Fruit fly (Drosophila melanogaster): ENCODE measurements around the gene HP1b.

HP1b gene

DNA sequence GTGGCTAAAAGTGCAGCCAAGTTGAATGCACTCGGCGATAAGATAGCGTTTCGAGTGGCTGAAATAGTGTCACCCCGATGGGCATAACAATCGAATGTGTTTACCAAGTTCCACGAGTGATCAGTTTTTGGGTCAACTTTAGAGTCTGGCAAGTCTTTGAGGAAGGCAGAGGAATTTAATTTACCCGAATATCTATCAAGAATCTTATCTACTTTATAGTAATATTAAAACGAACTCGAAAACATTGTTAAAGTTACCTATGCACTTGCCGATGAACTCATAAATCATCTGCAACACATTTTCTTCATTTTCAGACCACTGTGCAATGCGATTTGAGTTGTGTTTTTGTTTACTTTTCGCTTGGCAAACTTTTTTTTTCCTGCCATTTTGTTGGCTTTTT, 19.6 kb upstream of the HP1b start (continued):
- no peak for TF ChIP-seq Hr38 (GFP tag; optimal IDR thresholded peaks at IDR 0.05)
- TF ChIP-seq Lpt (GFP tag; optimal IDR thresholded peaks at IDR 0.05) = peak; percentile 11
- peak; percentile 85 for TF ChIP-seq Eip78C (GFP tag)
- peak; percentile 42 for TF ChIP-seq pdm3 (GFP tag; optimal IDR thresholded peaks at IDR 0.05)
- peak; percentile 24 for TF ChIP-seq CG6792 (GFP tag; optimal IDR thresholded peaks at IDR 0.05)
- TF ChIP-seq salr (GFP tag; optimal IDR thresholded peaks at IDR 0.05) = peak in 1 of 2 experiments; percentile 40
- TF ChIP-seq svp (GFP tag) = peak; percentile 62
- peak; percentile 56 for TF ChIP-seq CG3919 (GFP tag; optimal IDR thresholded peaks at IDR 0.05)
- TF ChIP-seq dsx (GFP tag; optimal IDR thresholded peaks at IDR 0.05; ENCODE audit: poor library complexity, severe bottlenecking) = no peak
- TF ChIP-seq CG6808 (GFP tag; optimal IDR thresholded peaks at IDR 0.05) = peak; percentile 46
- no peak for TF ChIP-seq CG11902 (GFP tag; optimal IDR thresholded peaks at IDR 0.05)
- peak; percentile 24 for TF ChIP-seq acj6 (GFP tag; optimal IDR thresholded peaks at IDR 0.05)
- TF ChIP-seq ss (GFP tag; optimal IDR thresholded peaks at IDR 0.05) = peak in 1 of 2 experiments; percentile 34
- TF ChIP-seq vri (GFP tag; optimal IDR thresholded peaks at IDR 0.05) = no peak
- no peak for TF ChIP-seq fkh (GFP tag; optimal IDR thresholded peaks at IDR 0.05)
- TF ChIP-seq achi (GFP tag; optimal IDR thresholded peaks at IDR 0.05) = peak; percentile 31
- TF ChIP-seq OdsH (GFP tag; optimal IDR thresholded peaks at IDR 0.05) = peak; percentile 45
- TF ChIP-seq fd85E (GFP tag; optimal IDR thresholded peaks at IDR 0.05) = no peak
- TF ChIP-seq CG9139 (GFP tag; optimal IDR thresholded peaks at IDR 0.05) = no peak
- TF ChIP-seq Blimp-1 (GFP tag; optimal IDR thresholded peaks at IDR 0.05) = no peak
- peak; percentile 17 for TF ChIP-seq Smox (GFP tag; optimal IDR thresholded peaks at IDR 0.05)
- TF ChIP-seq topi (GFP tag; optimal IDR thresholded peaks at IDR 0.05) = peak; percentile 28
- peak; percentile 37 for TF ChIP-seq CG11762 (GFP tag; optimal IDR thresholded peaks at IDR 0.05; ENCODE audit: insufficient read depth)
- TF ChIP-seq CG34406 (GFP tag; optimal IDR thresholded peaks at IDR 0.05) = peak; percentile 13
- no peak for TF ChIP-seq Eip93F (GFP tag; optimal IDR thresholded peaks at IDR 0.05)
- peak; percentile 21 for TF ChIP-seq CG10631 (GFP tag; optimal IDR thresholded peaks at IDR 0.05)

DNA sequence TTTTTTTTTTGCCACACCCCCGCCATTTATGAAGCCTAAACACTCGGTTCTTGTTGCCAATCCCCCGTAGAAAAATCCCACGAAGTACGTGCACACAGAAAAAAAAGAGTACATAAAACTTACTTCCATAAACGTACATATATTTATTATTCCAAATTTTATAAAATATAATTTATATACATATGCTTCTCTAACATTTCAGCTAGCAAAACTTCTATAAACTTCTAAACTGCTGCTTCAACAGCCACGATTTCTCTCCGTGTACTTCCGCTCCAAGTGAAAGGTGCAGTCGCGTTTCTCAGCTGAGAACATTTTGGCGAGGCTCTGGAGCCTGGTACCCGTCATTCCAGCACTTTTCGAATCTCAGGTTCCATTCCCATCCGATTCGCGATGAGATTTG, 18.2 kb upstream of the HP1b start:
- TF ChIP-seq ss (GFP tag; optimal IDR thresholded peaks at IDR 0.05) (peak; percentile 41 to 58), CG7368 (GFP tag; optimal IDR thresholded peaks at IDR 0.05) (no peak), CG10631 (GFP tag; optimal IDR thresholded peaks at IDR 0.05) (peak; percentile 64), Blimp-1 (GFP tag; optimal IDR thresholded peaks at IDR 0.05) (peak; percentile 10), pdm3 (GFP tag; optimal IDR thresholded peaks at IDR 0.05) (peak; percentile 8), achi (GFP tag; optimal IDR thresholded peaks at IDR 0.05) (peak; percentile 72), CG8319 (GFP tag; optimal IDR thresholded peaks at IDR 0.05) (no peak), fkh (GFP tag; optimal IDR thresholded peaks at IDR 0.05) (no peak), CG8632 (GFP tag; optimal IDR thresholded peaks at IDR 0.05) (peak; percentile 46), CG3032 (tag; optimal IDR thresholded peaks at IDR 0.05) (peak; percentile 55), dac (GFP tag; optimal IDR thresholded peaks at IDR 0.05) (no peak), CG32006 (GFP tag; optimal IDR thresholded peaks at IDR 0.05) (peak; percentile 59), eg (GFP tag; IDR thresholded peaks at IDR 0.05) (peak; percentile 65), lz (GFP tag; optimal IDR thresholded peaks at IDR 0.05) (peak; percentile 39), CG11762 (GFP tag; optimal IDR thresholded peaks at IDR 0.05; ENCODE audit: insufficient read depth) (no peak), CG8119 (GFP tag; IDR thresholded peaks at IDR 0.05) (peak; percentile 76), Smox (GFP tag; optimal IDR thresholded peaks at IDR 0.05) (peak; percentile 57), CG9139 (GFP tag; optimal IDR thresholded peaks at IDR 0.05) (no peak), OdsH (GFP tag; optimal IDR thresholded peaks at IDR 0.05) (peak; percentile 63), Gug (GFP tag; IDR thresholded peaks at IDR 0.05) (peak; percentile 63), CG15336 (GFP tag; IDR thresholded peaks at IDR 0.05) (peak; percentile 74), CG6163 (GFP tag; IDR thresholded peaks at IDR 0.05) (peak; percentile 79), svp (GFP tag) (peak; percentile 86), acj6 (GFP tag; optimal IDR thresholded peaks at IDR 0.05) (peak; percentile 59), CG6276 (GFP tag; optimal IDR thresholded peaks at IDR 0.05) (no peak), fd85E (GFP tag; optimal IDR thresholded peaks at IDR 0.05) (no peak), Hr39 (GFP tag; optimal IDR thresholded peaks at IDR 0.05) (peak; percentile 35), Sox14 (GFP tag; optimal IDR thresholded peaks at IDR 0.05) (peak; percentile 20), Hr4 (GFP tag; optimal IDR thresholded peaks at IDR 0.05) (peak; percentile 21), fd59A (GFP tag; optimal IDR thresholded peaks at IDR 0.05) (peak; percentile 21), cyc (GFP tag; optimal IDR thresholded peaks at IDR 0.05) (peak; percentile 20), Eip78C (GFP tag) (peak; percentile 90), spab (GFP tag; optimal IDR thresholded peaks at IDR 0.05) (peak; percentile 20), Lpt (GFP tag; optimal IDR thresholded peaks at IDR 0.05) (no peak), Sox15 (GFP tag; optimal IDR thresholded peaks at IDR 0.05) (peak; percentile 36), Hr38 (GFP tag; optimal IDR thresholded peaks at IDR 0.05) (no peak), CG1621 (tag; optimal IDR thresholded peaks at IDR 0.05) (no peak), CG6808 (GFP tag; optimal IDR thresholded peaks at IDR 0.05) (no peak), CG4318 (GFP tag; optimal IDR thresholded peaks at IDR 0.05) (peak; percentile 5)
